Fruit fly (Drosophila melanogaster) whole organism, adult: Measurements from ENCODE around the gene Sfxn2.
A peak's percentile ranks its signal among the peaks of the same experiment; 100 is the strongest.

ENCODE experiments used
- CG11617 ChIP-seq: fragments of 200-800 bp; sonication (Bioruptor generic); optimal IDR thresholded peaks from 2 replicates; lab custom pipeline; 2017; ENCODE audit warnings: mild to moderate bottlenecking, missing biosample characterization, missing genetic modification reagents, missing genetic modification characterization
- CG12768 ChIP-seq: fragments of 200-800 bp; sonication (Bioruptor generic); optimal IDR thresholded peaks from 2 replicates; lab custom pipeline; 2017; ENCODE audit warnings: missing biosample characterization, missing genetic modification characterization, mild to moderate bottlenecking, moderate library complexity, missing genetic modification reagents
- CG14711 ChIP-seq: fragments of 200-800 bp; sonication (Bioruptor generic); optimal IDR thresholded peaks from 2 replicates; lab custom pipeline; 2018; ENCODE audit warnings: missing biosample characterization, mild to moderate bottlenecking, missing genetic modification characterization, moderate library complexity
- CG1620 ChIP-seq: fragments of 200-800 bp; sonication (Bioruptor generic); optimal IDR thresholded peaks from 2 replicates; lab custom pipeline; 2016; ENCODE audit warnings: missing biosample characterization, missing genetic modification characterization
- CG33017 ChIP-seq: fragments of 200-800 bp; sonication (Bioruptor generic); optimal IDR thresholded peaks from 2 replicates; lab custom pipeline; 2018; ENCODE audit warnings: missing biosample characterization, mild to moderate bottlenecking, missing genetic modification characterization, moderate library complexity
- CG5204 ChIP-seq: fragments of 200-800 bp; sonication (Bioruptor generic); optimal IDR thresholded peaks from 2 replicates; lab custom pipeline; 2016; ENCODE audit warnings: missing biosample characterization, missing genetic modification characterization
- CG7045 ChIP-seq: fragments of 200-800 bp; sonication (Bioruptor generic); optimal IDR thresholded peaks from 2 replicates; lab custom pipeline; 2017; ENCODE audit warnings: missing biosample characterization, mild to moderate bottlenecking, missing genetic modification characterization
- CG7101 ChIP-seq: fragments of 200-800 bp; sonication (Bioruptor generic); optimal IDR thresholded peaks from 2 replicates; lab custom pipeline; 2018; ENCODE audit warnings: missing biosample characterization, mild to moderate bottlenecking, missing genetic modification characterization, moderate library complexity
- Clk ChIP-seq: fragments of 200-800 bp; sonication (Bioruptor generic); optimal IDR thresholded peaks from 2 replicates; lab custom pipeline; 2017; ENCODE audit warnings: missing biosample characterization, missing genetic modification characterization
- Crg-1 ChIP-seq: fragments of 200-800 bp; sonication (Bioruptor generic); optimal IDR thresholded peaks from 2 replicates; lab custom pipeline; 2016; ENCODE audit warnings: missing biosample characterization, missing genetic modification characterization
- Hr96 ChIP-seq: fragments of 200-800 bp; sonication (Bioruptor generic); optimal IDR thresholded peaks from 2 replicates; lab custom pipeline; 2016; ENCODE audit warnings: missing biosample characterization, missing genetic modification characterization
- Mnt ChIP-seq: fragments of 200-800 bp; sonication (Bioruptor generic); optimal IDR thresholded peaks from 2 replicates; lab custom pipeline; 2016; ENCODE audit warnings: missing biosample characterization, mild to moderate bottlenecking, missing genetic modification characterization
- bab1 ChIP-seq: fragments of 200-800 bp; sonication (Bioruptor generic); optimal IDR thresholded peaks from 3 replicates; lab custom pipeline; 2019; ENCODE audit warnings: missing biosample characterization, mild to moderate bottlenecking, missing genetic modification characterization, moderate library complexity
- cic ChIP-seq: fragments of 200-800 bp; sonication (Bioruptor generic); optimal IDR thresholded peaks from 2 replicates; lab custom pipeline; 2017; ENCODE audit warnings: missing biosample characterization, mild to moderate bottlenecking, missing genetic modification characterization, moderate library complexity
- cnc ChIP-seq, 2 experiments: fragments of >200 bp; optimal IDR thresholded peaks; 2 replicates each; lab custom pipeline; 2017
- kay ChIP-seq: fragments of 200-800 bp; sonication (Bioruptor generic); peaks from one replicate; lab custom pipeline; 2016; ENCODE audit warnings: missing biosample characterization, missing genetic modification characterization, borderline replicate concordance
- ovo ChIP-seq: fragments of 200-800 bp; sonication (Bioruptor generic); optimal IDR thresholded peaks from 2 replicates; lab custom pipeline; 2016; ENCODE audit warnings: missing biosample characterization, missing genetic modification characterization
- pad ChIP-seq: fragments of 200-800 bp; sonication (Bioruptor generic); optimal IDR thresholded peaks from 3 replicates; lab custom pipeline; 2017; ENCODE audit warnings: missing biosample characterization, missing genetic modification characterization, mild to moderate bottlenecking, moderate library complexity, missing genetic modification reagents
- tj ChIP-seq: fragments of 200-800 bp; sonication (Bioruptor generic); optimal IDR thresholded peaks from 3 replicates; lab custom pipeline; 2017; ENCODE audit warnings: missing biosample characterization, mild to moderate bottlenecking, missing genetic modification characterization, moderate library complexity
- toe ChIP-seq: fragments of 200-800 bp; sonication (Bioruptor generic); optimal IDR thresholded peaks from 2 replicates; lab custom pipeline; 2016; ENCODE audit warnings: missing biosample characterization, missing genetic modification characterization

Sfxn2 gene

DNA sequence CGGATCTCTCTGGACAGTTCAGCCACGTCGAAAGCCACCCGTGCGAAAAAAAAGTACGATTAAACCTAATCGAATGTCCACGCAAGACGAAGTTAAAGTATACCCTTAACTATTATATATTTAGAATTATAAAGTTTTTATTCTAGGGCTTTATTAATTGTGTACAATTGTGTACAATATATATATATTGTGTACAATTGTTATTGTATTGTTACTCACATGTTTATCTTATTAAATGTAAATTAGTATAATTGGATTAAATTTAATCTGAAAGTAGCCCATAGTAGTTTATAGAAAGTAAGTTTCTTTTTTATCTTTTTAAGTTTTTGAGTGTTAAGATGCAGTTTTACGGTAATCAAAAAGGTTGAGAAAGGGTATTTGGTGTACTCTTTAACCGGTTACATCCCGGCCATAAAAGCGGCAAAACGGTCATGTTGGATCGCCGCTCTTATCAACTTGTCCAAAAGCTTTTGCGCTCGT lies 9.6 kb upstream of the Sfxn2 start, which contains the start of gene CG43407:
TSS of gene CG43407 (minus strand) at position 51 of the 480 bp plus-strand sequence.
- TF ChIP-seq tj (GFP tag; lab: Kevin White, UChicago) (no peak), CG12768 (GFP tag; lab: Kevin White, UChicago) (no peak), bab1 (GFP tag; lab: Kevin White, UChicago) (no peak), Hr96 (GFP tag; lab: Kevin White, UChicago) (no peak), CG1620 (no peak), cic (GFP tag; lab: Kevin White, UChicago) (no peak), CG11617 (GFP tag; lab: Kevin White, UChicago) (no peak), Mnt (no peak), Clk (no peak), CG5204 (GFP tag; lab: Kevin White, UChicago) (no peak), kay (GFP tag; lab: Kevin White, UChicago) (no peak), CG33017 (tag; lab: Kevin White, UChicago) (no peak), CG7045 (GFP tag; lab: Kevin White, UChicago) (no peak), toe (GFP tag; lab: Kevin White, UChicago) (no peak), ovo (GFP tag; lab: Kevin White, UChicago) (no peak), Crg-1 (GFP tag; lab: Kevin White, UChicago) (no peak), CG14711 (tag; lab: Kevin White, UChicago) (no peak), pad (GFP tag; lab: Kevin White, UChicago) (no peak), cnc (optimal IDR thresholded peaks at IDR 0.05; lab: Kevin White, UChicago) (no peak), CG7101 (no peak)

DNA sequence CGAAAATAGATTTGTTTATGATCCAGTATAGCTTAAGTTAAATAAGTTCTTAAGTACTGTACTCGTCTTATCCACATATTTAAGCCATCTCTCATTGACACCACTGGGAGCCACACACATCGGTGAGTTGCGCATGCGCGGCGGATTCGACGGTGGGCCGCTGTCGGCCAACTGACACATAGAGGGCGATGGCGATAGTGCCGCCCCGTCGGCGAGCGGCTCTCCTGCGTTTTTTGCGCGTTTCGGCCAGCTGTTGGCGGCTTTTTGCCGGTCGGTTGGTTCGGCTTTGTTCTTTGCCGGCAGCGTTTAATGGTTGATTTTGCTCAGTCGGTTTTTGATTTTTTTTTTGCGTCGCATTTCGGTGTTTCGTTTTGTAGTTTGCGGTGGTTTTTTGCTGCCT lies 8.7 kb upstream of the Sfxn2 start:
- TF ChIP-seq ovo (GFP tag; lab: Kevin White, UChicago) (no peak), kay (GFP tag; lab: Kevin White, UChicago) (no peak), Crg-1 (GFP tag; lab: Kevin White, UChicago) (no peak), CG5204 (GFP tag; lab: Kevin White, UChicago) (no peak), Hr96 (GFP tag; lab: Kevin White, UChicago) (no peak), CG12768 (GFP tag; lab: Kevin White, UChicago) (no peak), toe (GFP tag; lab: Kevin White, UChicago) (no peak), CG14711 (tag; lab: Kevin White, UChicago) (no peak), cic (GFP tag; lab: Kevin White, UChicago) (no peak)

DNA sequence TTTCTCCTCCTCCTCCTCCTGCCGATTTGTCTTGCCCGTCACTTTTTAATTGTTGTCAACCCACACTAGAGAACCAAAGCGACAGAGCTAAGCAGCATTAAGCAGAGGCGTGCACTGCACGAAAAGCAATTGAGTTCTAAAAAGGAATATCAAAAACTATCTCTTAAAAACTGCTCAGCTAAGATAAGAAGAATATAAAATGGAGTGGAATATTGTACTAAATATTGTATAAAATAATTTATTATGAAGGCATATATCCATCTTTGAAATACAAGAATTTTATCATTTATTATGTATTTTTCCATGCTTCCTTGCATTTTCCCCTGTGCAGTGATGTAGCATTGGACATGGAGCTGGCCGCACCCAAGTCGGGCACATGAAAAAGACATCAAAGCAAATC lies 7.9 kb upstream of the Sfxn2 start:
- no peak for TF ChIP-seq toe (GFP tag; lab: Kevin White, UChicago)
- no peak for TF ChIP-seq Crg-1 (GFP tag; lab: Kevin White, UChicago)
- TF ChIP-seq Mnt: no peak
- no peak for TF ChIP-seq CG11617 (GFP tag; lab: Kevin White, UChicago)
- no peak for TF ChIP-seq ovo (GFP tag; lab: Kevin White, UChicago)
- TF ChIP-seq CG33017 (tag; lab: Kevin White, UChicago): no peak
- TF ChIP-seq cic (GFP tag; lab: Kevin White, UChicago): no peak
- TF ChIP-seq CG5204 (GFP tag; lab: Kevin White, UChicago): no peak
- TF ChIP-seq CG7045 (GFP tag; lab: Kevin White, UChicago): no peak
- TF ChIP-seq pad (GFP tag; lab: Kevin White, UChicago): no peak
- TF ChIP-seq tj (GFP tag; lab: Kevin White, UChicago): no peak
- no peak for TF ChIP-seq CG14711 (tag; lab: Kevin White, UChicago)

DNA sequence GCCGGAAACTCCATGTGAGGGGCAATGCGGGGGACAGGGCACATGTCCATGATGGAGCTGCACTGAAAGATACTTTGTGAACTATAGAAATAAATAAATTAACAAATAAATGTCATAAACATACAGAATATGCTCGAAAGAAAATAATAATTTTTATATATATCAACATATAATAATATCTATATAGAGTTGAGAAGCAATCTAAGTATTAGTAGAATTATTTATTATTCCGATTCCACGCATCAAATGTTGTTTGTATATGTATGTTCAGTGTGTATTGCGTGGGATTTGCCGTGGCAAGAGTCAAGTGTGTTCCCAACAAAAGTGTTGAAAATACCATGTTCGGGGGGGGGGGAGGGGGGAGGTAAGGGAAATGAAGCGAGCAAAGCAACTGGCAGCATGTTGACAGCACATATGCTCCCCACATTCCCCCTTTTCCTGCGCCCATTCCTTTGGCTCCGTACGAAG lies 6.1 kb upstream of the Sfxn2 start:
- no peak for TF ChIP-seq Crg-1 (GFP tag; lab: Kevin White, UChicago)
- no peak for TF ChIP-seq tj (GFP tag; lab: Kevin White, UChicago)
- TF ChIP-seq bab1 (GFP tag; lab: Kevin White, UChicago): no peak
- no peak for TF ChIP-seq Mnt
- TF ChIP-seq CG14711 (tag; lab: Kevin White, UChicago): no peak
- no peak for TF ChIP-seq CG33017 (tag; lab: Kevin White, UChicago)
- no peak for TF ChIP-seq cic (GFP tag; lab: Kevin White, UChicago)
- TF ChIP-seq toe (GFP tag; lab: Kevin White, UChicago): no peak

DNA sequence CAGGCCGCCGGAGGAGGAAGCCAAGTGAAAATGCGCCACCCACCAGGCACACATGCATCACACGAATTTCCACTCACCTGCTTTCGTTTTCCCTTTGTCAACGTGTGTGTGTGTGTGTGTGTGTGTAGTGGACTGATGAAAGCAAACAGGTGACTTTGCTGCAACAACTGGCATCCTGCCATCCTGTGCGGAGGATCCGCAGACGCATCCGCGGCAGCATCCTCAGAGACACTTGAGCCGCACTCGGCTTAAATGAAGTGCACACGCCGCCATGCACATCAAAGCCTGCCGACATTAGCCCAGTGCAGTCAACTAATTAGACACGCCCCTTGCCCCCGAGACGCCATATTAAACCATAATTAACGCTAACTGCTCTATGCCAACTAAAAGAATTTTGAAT lies 4.1 kb upstream of the Sfxn2 start:
- TF ChIP-seq Crg-1 (GFP tag; lab: Kevin White, UChicago) (no peak), kay (GFP tag; lab: Kevin White, UChicago) (no peak), bab1 (GFP tag; lab: Kevin White, UChicago) (no peak), CG33017 (tag; lab: Kevin White, UChicago) (no peak)

DNA sequence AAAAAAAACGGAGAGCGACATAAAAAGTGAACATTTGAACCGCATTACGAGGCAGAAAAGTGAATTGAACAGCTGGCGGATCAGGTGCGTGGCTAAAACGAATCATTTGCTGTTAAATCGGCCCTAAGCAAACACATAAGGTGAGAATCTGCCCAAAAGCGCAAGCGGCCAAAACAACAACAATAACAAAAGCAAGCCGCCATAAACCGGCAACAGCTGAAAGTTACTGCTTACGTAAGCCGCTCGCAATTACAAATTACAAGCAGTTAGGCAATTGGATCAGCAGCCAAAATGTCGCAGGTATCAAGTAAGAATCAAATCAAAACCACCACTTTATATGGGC lies 416 bp downstream of the Sfxn2 start:
- TF ChIP-seq CG5204 (GFP tag; lab: Kevin White, UChicago): no peak
- TF ChIP-seq cic (GFP tag; lab: Kevin White, UChicago): no peak
- no peak for TF ChIP-seq Crg-1 (GFP tag; lab: Kevin White, UChicago)
- TF ChIP-seq CG14711 (tag; lab: Kevin White, UChicago): no peak
- no peak for TF ChIP-seq Mnt
- no peak for TF ChIP-seq CG7045 (GFP tag; lab: Kevin White, UChicago)
- no peak for TF ChIP-seq kay (GFP tag; lab: Kevin White, UChicago)
- TF ChIP-seq CG1620: no peak
- no peak for TF ChIP-seq CG11617 (GFP tag; lab: Kevin White, UChicago)
- peak; percentile 63 for TF ChIP-seq tj (GFP tag; lab: Kevin White, UChicago)
- no peak for TF ChIP-seq bab1 (GFP tag; lab: Kevin White, UChicago)
- TF ChIP-seq toe (GFP tag; lab: Kevin White, UChicago): no peak
- no peak for TF ChIP-seq Clk
- TF ChIP-seq cnc (optimal IDR thresholded peaks at IDR 0.05; lab: Kevin White, UChicago): peak; percentile 37 to 60
